Worm (Caenorhabditis elegans) whole organism, L3 larva: ENCODE data around the gene nex-2.

Source experiments
- ceh-16 ChIP-seq: sonication (generic microtip); optimal IDR thresholded peaks from 2 replicates; lab custom pipeline; 2017; ENCODE audit warnings: missing biosample characterization, missing genetic modification characterization
- fos-1 ChIP-seq: fragments of 150-350 bp; optimal IDR thresholded peaks from 2 replicates; lab custom pipeline; 2014; ENCODE audit warnings: missing biosample characterization, missing genetic modification characterization
- lin-39 ChIP-seq: fragments of 150-350 bp; optimal IDR thresholded peaks from 2 replicates; lab custom pipeline; 2018; ENCODE audit warnings: missing biosample characterization, missing genetic modification reagents, missing genetic modification characterization
- mdl-1 ChIP-seq: fragments of 150-350 bp; optimal IDR thresholded peaks from 2 replicates; lab custom pipeline; 2014; ENCODE audit warnings: missing biosample characterization, missing genetic modification characterization
- nhr-237 ChIP-seq: fragments of 150-350 bp; optimal IDR thresholded peaks from 2 replicates; lab custom pipeline; 2014; ENCODE audit warnings: missing biosample characterization, missing genetic modification characterization
- pha-4 ChIP-seq: fragments of 150-350 bp; optimal IDR thresholded peaks from 2 replicates; lab custom pipeline; 2014; ENCODE audit warnings: missing biosample characterization, missing genetic modification reagents, missing genetic modification characterization
- tbx-2 ChIP-seq: sonication (generic microtip); optimal IDR thresholded peaks from 2 replicates; lab custom pipeline; 2016; ENCODE audit warnings: mild to moderate bottlenecking, missing genetic modification characterization, missing compliant biosample characterization

ce11 chrIII:10318755-10319154 lies 11.5 kb downstream of the nex-2 start, which contains the start of gene unc-69:
- TF ChIP-seq lin-39 (tag; lab: Kevin White, UChicago) (peak; percentile 79), fos-1 (tag; lab: Kevin White, UChicago) (no peak), ceh-16 (tag; lab: Kevin White, UChicago) (no peak), tbx-2 (tag; lab: Kevin White, UChicago) (no peak), mdl-1 (tag; lab: Kevin White, UChicago) (no peak), pha-4 (tag; lab: Kevin White, UChicago) (peak; percentile 80), nhr-237 (no peak)
